Fruit fly (Drosophila melanogaster) whole organism, embryonic: ENCODE measurements around the gene CG10338.

Experiments
- Bteb2 ChIP-seq: fragments of 200-800 bp; sonication (Bioruptor generic); optimal IDR thresholded peaks from 2 replicates; lab custom pipeline; 2016; ENCODE audit warnings: missing biosample characterization, missing genetic modification characterization
- CG10274 ChIP-seq: fragments of 200-800 bp; sonication (Bioruptor generic); optimal IDR thresholded peaks from 3 replicates; lab custom pipeline; 2017; ENCODE audit warnings: missing biosample characterization, mild to moderate bottlenecking, missing genetic modification characterization
- CG10321 ChIP-seq: fragments of 200-800 bp; sonication (Bioruptor generic); IDR thresholded peaks from 2 replicates; pipeline ENCODE4 v1.3.6; 2022; ENCODE audit warnings: missing biosample characterization, missing genetic modification characterization
- CG11696 ChIP-seq: fragments of 200-800 bp; sonication (Bioruptor generic); IDR thresholded peaks from 2 replicates; pipeline ENCODE4 v1.3.6; 2022; ENCODE audit warnings: missing biosample characterization, missing genetic modification characterization
- CG15269 ChIP-seq: fragments of 200-800 bp; sonication (Bioruptor generic); optimal IDR thresholded peaks from 2 replicates; lab custom pipeline; 2018; ENCODE audit warnings: missing biosample characterization, mild to moderate bottlenecking, missing genetic modification characterization, moderate library complexity
- CG15479 ChIP-seq: fragments of 200-800 bp; sonication (Bioruptor generic); optimal IDR thresholded peaks from 3 replicates; lab custom pipeline; 2019; ENCODE audit warnings: missing biosample characterization, mild to moderate bottlenecking, missing genetic modification characterization, moderate library complexity
- CG15696 ChIP-seq: fragments of 200-800 bp; sonication (Bioruptor generic); optimal IDR thresholded peaks from 2 replicates; lab custom pipeline; 2019; ENCODE audit warnings: missing biosample characterization, mild to moderate bottlenecking, missing genetic modification characterization, moderate library complexity
- CG1603 ChIP-seq: fragments of 200-800 bp; sonication (Bioruptor generic); optimal IDR thresholded peaks from 2 replicates; lab custom pipeline; 2019; ENCODE audit warnings: missing biosample characterization, mild to moderate bottlenecking, missing genetic modification characterization, moderate library complexity
- CG1647 ChIP-seq: fragments of 200-800 bp; sonication (Bioruptor generic); optimal IDR thresholded peaks from 3 replicates; lab custom pipeline; 2016; ENCODE audit warnings: missing biosample characterization, missing genetic modification characterization
- CG18262 ChIP-seq: fragments of 200-800 bp; optimal IDR thresholded peaks from 3 replicates; lab custom pipeline; 2019; ENCODE audit warnings: missing biosample characterization, mild to moderate bottlenecking, missing genetic modification characterization, moderate library complexity
- CG18599 ChIP-seq: fragments of 200-800 bp; sonication (Bioruptor generic); optimal IDR thresholded peaks from 3 replicates; lab custom pipeline; 2017; ENCODE audit warnings: missing biosample characterization, missing genetic modification characterization, mild to moderate bottlenecking, moderate library complexity, missing genetic modification reagents
- CG18619 ChIP-seq: fragments of 200-800 bp; sonication (Bioruptor generic); optimal IDR thresholded peaks from 3 replicates; lab custom pipeline; 2017; ENCODE audit warnings: missing biosample characterization, mild to moderate bottlenecking, missing genetic modification characterization
- CG33557 ChIP-seq: fragments of 200-800 bp; sonication (Bioruptor generic); optimal IDR thresholded peaks from 2 replicates; lab custom pipeline; 2019; ENCODE audit warnings: missing biosample characterization, mild to moderate bottlenecking, missing genetic modification characterization, moderate library complexity
- CG4617 ChIP-seq: fragments of 200-800 bp; sonication (Bioruptor generic); optimal IDR thresholded peaks from 3 replicates; lab custom pipeline; 2016; ENCODE audit warnings: missing biosample characterization, missing genetic modification characterization, borderline replicate concordance
- CG6683 ChIP-seq: fragments of 200-800 bp; sonication (Bioruptor generic); optimal IDR thresholded peaks from 2 replicates; lab custom pipeline; 2017; ENCODE audit warnings: missing biosample characterization, mild to moderate bottlenecking, missing genetic modification characterization, missing genetic modification reagents
- CG7271 ChIP-seq: fragments of 200-800 bp; sonication (Bioruptor generic); optimal IDR thresholded peaks from 2 replicates; lab custom pipeline; 2018; ENCODE audit warnings: missing biosample characterization, mild to moderate bottlenecking, missing genetic modification characterization, moderate library complexity
- CG7963 ChIP-seq: fragments of 200-800 bp; sonication (Bioruptor generic); IDR thresholded peaks from 3 replicates; pipeline ENCODE4 v1.3.6; 2022; ENCODE audit warnings: missing biosample characterization, missing genetic modification characterization; ENCODE audit not compliant: partially characterized antibody
- CG9609 ChIP-seq: fragments of 200-800 bp; sonication (Bioruptor generic); optimal IDR thresholded peaks from 3 replicates; lab custom pipeline; 2016; ENCODE audit warnings: missing biosample characterization, missing genetic modification characterization
- D19B ChIP-seq: fragments of 200-800 bp; sonication (Bioruptor generic); optimal IDR thresholded peaks from 2 replicates; lab custom pipeline; 2017; ENCODE audit warnings: missing biosample characterization, mild to moderate bottlenecking, missing genetic modification characterization
- E2f2 ChIP-seq: fragments of 200-800 bp; sonication (Bioruptor generic); IDR thresholded peaks from 2 replicates; pipeline ENCODE4 v1.3.6; 2022; ENCODE audit warnings: missing biosample characterization, missing genetic modification characterization
- Fer2 ChIP-seq: fragments of 200-800 bp; sonication (Bioruptor generic); optimal IDR thresholded peaks from 2 replicates; lab custom pipeline; 2018; ENCODE audit warnings: missing biosample characterization, mild to moderate bottlenecking, missing genetic modification characterization, moderate library complexity
- Hmx ChIP-seq: fragments of 200-800 bp; sonication (Bioruptor generic); optimal IDR thresholded peaks from 2 replicates; lab custom pipeline; 2016; ENCODE audit warnings: missing biosample characterization, missing genetic modification characterization
- Hr78 ChIP-seq, 2 experiments: fragments of 200-800 bp in 1 of 2; fragments of >200 bp in 1 of 2; sonication (Bioruptor generic) in 1 of 2; optimal IDR thresholded peaks; 2 replicates each; lab custom pipeline; 2017 to 2019; ENCODE audit warnings: missing biosample characterization in 2 of 2, missing genetic modification characterization in 2 of 2, mild to moderate bottlenecking in 1 of 2, moderate library complexity in 1 of 2
- Neu2 ChIP-seq: fragments of 200-800 bp; sonication (Bioruptor generic); optimal IDR thresholded peaks from 3 replicates; lab custom pipeline; 2016; ENCODE audit warnings: missing biosample characterization, missing genetic modification characterization, borderline replicate concordance
- Nf-YA ChIP-seq: fragments of 200-800 bp; sonication (Bioruptor generic); IDR thresholded peaks from 2 replicates; pipeline ENCODE4 v1.3.6; 2022; ENCODE audit warnings: missing biosample characterization, missing genetic modification characterization
- Opbp ChIP-seq: fragments of 200-800 bp; sonication (Bioruptor generic); IDR thresholded peaks from 3 replicates; pipeline ENCODE4 v1.3.6; 2022; ENCODE audit warnings: missing biosample characterization, missing genetic modification characterization; ENCODE audit not compliant: partially characterized antibody
- Side ChIP-seq: fragments of 200-800 bp; sonication (Bioruptor generic); optimal IDR thresholded peaks from 2 replicates; lab custom pipeline; 2016; ENCODE audit warnings: missing biosample characterization, missing genetic modification characterization
- Sox102F ChIP-seq: fragments of 200-800 bp; sonication (Bioruptor generic); optimal IDR thresholded peaks from 2 replicates; lab custom pipeline; 2018; ENCODE audit warnings: missing biosample characterization, mild to moderate bottlenecking, missing genetic modification characterization, moderate library complexity
- Spps ChIP-seq: fragments of 200-800 bp; sonication (Bioruptor generic); optimal IDR thresholded peaks from 2 replicates; lab custom pipeline; 2018; ENCODE audit warnings: missing biosample characterization, mild to moderate bottlenecking, missing genetic modification characterization
- Tbp ChIP-seq: fragments of >200 bp; optimal IDR thresholded peaks from 2 replicates; lab custom pipeline; 2018; ENCODE audit warnings: missing biosample characterization, missing genetic modification characterization
- Xbp1 ChIP-seq: fragments of 200-800 bp; sonication (Bioruptor generic); optimal IDR thresholded peaks from 3 replicates; lab custom pipeline; 2016; ENCODE audit warnings: missing biosample characterization, mild to moderate bottlenecking, missing genetic modification characterization
- ab ChIP-seq: fragments of 200-800 bp; sonication (Bioruptor generic); optimal IDR thresholded peaks from 2 replicates; lab custom pipeline; 2016; ENCODE audit warnings: missing biosample characterization, missing genetic modification characterization
- corto ChIP-seq: fragments of 200-800 bp; sonication (Bioruptor generic); optimal IDR thresholded peaks from 2 replicates; lab custom pipeline; 2016; ENCODE audit warnings: missing biosample characterization, mild to moderate bottlenecking, missing genetic modification characterization, moderate library complexity
- croc ChIP-seq: fragments of 200-800 bp; sonication (Bioruptor generic); conservative IDR thresholded peaks from 3 replicates; pipeline ENCODE4 v1.3.6; 2022; ENCODE audit warnings: missing biosample characterization, missing genetic modification characterization
- dimm ChIP-seq: fragments of 200-800 bp; sonication (Bioruptor generic); IDR thresholded peaks from 2 replicates; pipeline ENCODE4 v1.3.6; 2022; ENCODE audit warnings: missing biosample characterization, missing genetic modification characterization
- dpn ChIP-seq, 2 experiments: fragments of 200-800 bp; sonication (Bioruptor generic); optimal IDR thresholded peaks; 3 replicates each; lab custom pipeline; 2016; ENCODE audit warnings: missing biosample characterization in 2 of 2, missing genetic modification characterization in 2 of 2
- ems ChIP-seq: fragments of 200-800 bp; sonication (Bioruptor generic); optimal IDR thresholded peaks from 3 replicates; lab custom pipeline; 2016; ENCODE audit warnings: missing biosample characterization, missing genetic modification characterization
- en ChIP-seq: fragments of 200-800 bp; sonication (Bioruptor generic); optimal IDR thresholded peaks from 2 replicates; lab custom pipeline; 2016; ENCODE audit warnings: missing biosample characterization, missing genetic modification characterization
- exex ChIP-seq: fragments of 200-800 bp; sonication (Bioruptor generic); optimal IDR thresholded peaks from 4 replicates; lab custom pipeline; 2018; ENCODE audit warnings: missing biosample characterization, mild to moderate bottlenecking, missing genetic modification characterization, moderate library complexity
- ind ChIP-seq: fragments of 200-800 bp; sonication (Bioruptor generic); optimal IDR thresholded peaks from 3 replicates; lab custom pipeline; 2016; ENCODE audit warnings: missing biosample characterization, missing genetic modification characterization
- oc ChIP-seq: fragments of 200-800 bp; sonication (Bioruptor generic); optimal IDR thresholded peaks from 2 replicates; lab custom pipeline; 2018; ENCODE audit warnings: missing biosample characterization, mild to moderate bottlenecking, missing genetic modification characterization, moderate library complexity
- p53 ChIP-seq: fragments of 200-800 bp; sonication (Bioruptor generic); optimal IDR thresholded peaks from 2 replicates; lab custom pipeline; 2016; ENCODE audit warnings: missing biosample characterization, missing genetic modification characterization
- slbo ChIP-seq: fragments of 200-800 bp; sonication (Bioruptor generic); IDR thresholded peaks from 2 replicates; pipeline ENCODE4 v1.3.6; 2022; ENCODE audit warnings: missing biosample characterization, missing genetic modification characterization
- slp2 ChIP-seq: fragments of 200-800 bp; sonication (Bioruptor generic); optimal IDR thresholded peaks from 2 replicates; lab custom pipeline; 2016; ENCODE audit warnings: missing biosample characterization, missing genetic modification characterization
- tgo ChIP-seq: fragments of 200-800 bp; sonication (Bioruptor generic); IDR thresholded peaks from 3 replicates; pipeline ENCODE4 v1.3.6; 2022; ENCODE audit warnings: missing biosample characterization, missing genetic modification characterization
- trh ChIP-seq: fragments of 200-800 bp; sonication (Bioruptor generic); optimal IDR thresholded peaks from 2 replicates; lab custom pipeline; 2016; ENCODE audit warnings: missing biosample characterization, missing genetic modification characterization
- tup ChIP-seq: fragments of 200-800 bp; sonication (Bioruptor generic); optimal IDR thresholded peaks from 2 replicates; lab custom pipeline; 2016; ENCODE audit warnings: missing biosample characterization, mild to moderate bottlenecking, missing genetic modification characterization, moderate library complexity
- tx ChIP-seq: fragments of 200-800 bp; sonication (Bioruptor generic); optimal IDR thresholded peaks from 2 replicates; lab custom pipeline; 2016; ENCODE audit warnings: missing biosample characterization, missing genetic modification characterization
- z ChIP-seq: fragments of 200-800 bp; sonication (Bioruptor generic); IDR thresholded peaks from 3 replicates; pipeline ENCODE4 v1.3.6; 2022; ENCODE audit warnings: missing biosample characterization, missing genetic modification characterization
- zf30C ChIP-seq: fragments of 200-800 bp; sonication (Bioruptor generic); optimal IDR thresholded peaks from 3 replicates; lab custom pipeline; 2018; ENCODE audit warnings: missing biosample characterization, mild to moderate bottlenecking, missing genetic modification characterization

CG10338 gene

DNA sequence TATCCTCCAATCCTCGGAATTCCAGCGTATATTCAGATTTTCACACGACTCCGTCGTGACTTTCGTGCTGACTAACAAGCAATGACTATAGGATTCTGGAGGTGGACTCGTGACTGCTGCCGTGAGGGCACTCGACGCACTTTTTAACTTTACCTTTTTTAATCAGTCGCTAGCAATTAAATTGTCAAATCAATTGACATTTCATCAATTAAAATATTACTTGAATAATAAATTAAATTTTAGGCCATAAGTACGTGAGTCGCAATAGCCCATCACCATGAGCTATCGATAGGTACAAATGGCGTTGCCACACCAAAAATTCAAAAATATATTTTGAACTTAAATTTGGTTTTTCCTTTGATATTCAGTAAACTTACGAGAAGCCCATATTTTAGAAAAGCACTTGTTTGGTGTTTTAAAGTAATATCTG, 10.2 kb downstream of the CG10338 start, which contains the start of gene Jwa (continued):
- peak; percentile 79 for TF ChIP-seq CG18619
- TF ChIP-seq slbo (GFP tag; lab: Robert Waterston, UW) = peak; percentile 98
- TF ChIP-seq CG7963 (GFP tag; lab: Robert Waterston, UW) = peak; percentile 93
- TF ChIP-seq CG15479 = no peak
- peak; percentile 80 for TF ChIP-seq ab (GFP tag; lab: Kevin White, UChicago)
- TF ChIP-seq corto (GFP tag; lab: Kevin White, UChicago) = peak; percentile 22
- peak; percentile 95 for TF ChIP-seq CG1603
- peak; percentile 94 for TF ChIP-seq Bteb2
- peak; percentile 85 for TF ChIP-seq dimm (GFP tag; lab: Robert Waterston, UW)
- TF ChIP-seq CG6683 (GFP tag; lab: Kevin White, UChicago) = peak; percentile 44
- TF ChIP-seq Side = peak; percentile 91
- peak; percentile 67 for TF ChIP-seq tup (GFP tag; lab: Kevin White, UChicago)
- TF ChIP-seq Hr78 (GFP tag; optimal IDR thresholded peaks at IDR 0.05; lab: Kevin White, UChicago) = no peak
- TF ChIP-seq p53 = peak; percentile 40
- TF ChIP-seq Neu2 (GFP tag; lab: Kevin White, UChicago) = peak; percentile 61
- peak; percentile 44 for TF ChIP-seq D19B (GFP tag; lab: Kevin White, UChicago)
- peak; percentile 87 for TF ChIP-seq croc (GFP tag; lab: Robert Waterston, UW)
- peak; percentile 20 for TF ChIP-seq CG10274
- TF ChIP-seq oc (tag; lab: Kevin White, UChicago) = no peak
- TF ChIP-seq Tbp (GFP tag; lab: Kevin White, UChicago) = no peak
- TF ChIP-seq tgo = peak; percentile 91
- TF ChIP-seq Fer2 (tag; lab: Kevin White, UChicago) = peak; percentile 70
- peak; percentile 81 for TF ChIP-seq CG18262 (tag; lab: Kevin White, UChicago)
- TF ChIP-seq Sox102F = peak; percentile 97
- TF ChIP-seq z = no peak
- TF ChIP-seq tx = peak; percentile 95
- no peak for TF ChIP-seq exex (tag; lab: Kevin White, UChicago)
- TF ChIP-seq Spps = peak; percentile 72
- peak; percentile 67 for TF ChIP-seq Nf-YA (GFP tag; lab: Robert Waterston, UW)
- peak; percentile 97 for TF ChIP-seq Opbp (GFP tag; lab: Robert Waterston, UW)
- TF ChIP-seq CG1647 = peak; percentile 84
- TF ChIP-seq CG11696 (GFP tag; lab: Robert Waterston, UW) = no peak
- TF ChIP-seq Xbp1 = peak; percentile 93
- peak; percentile 81 for TF ChIP-seq Hmx (GFP tag; lab: Kevin White, UChicago)
- TF ChIP-seq CG7271 (tag; lab: Kevin White, UChicago) = peak; percentile 63
- TF ChIP-seq slp2 (GFP tag; lab: Kevin White, UChicago) = peak; percentile 92
- TF ChIP-seq CG18599 (GFP tag; lab: Kevin White, UChicago) = peak; percentile 78
- TF ChIP-seq trh (GFP tag; lab: Kevin White, UChicago) = peak; percentile 76
- TF ChIP-seq dpn (GFP tag; optimal IDR thresholded peaks at IDR 0.05; lab: Kevin White, UChicago) = peak; percentile 89 to 98
- no peak for TF ChIP-seq zf30C (GFP tag; lab: Kevin White, UChicago)
- peak; percentile 81 for TF ChIP-seq CG15269 (tag; lab: Kevin White, UChicago)
- peak; percentile 89 for TF ChIP-seq E2f2
- peak; percentile 84 for TF ChIP-seq CG15696 (tag; lab: Kevin White, UChicago)
- TF ChIP-seq CG33557 (GFP tag; lab: Kevin White, UChicago) = peak; percentile 91
- TF ChIP-seq ems (GFP tag; lab: Kevin White, UChicago) = peak; percentile 93
- TF ChIP-seq en (GFP tag; lab: Kevin White, UChicago) = peak; percentile 57
- TF ChIP-seq CG4617 = peak; percentile 97
- peak; percentile 90 for TF ChIP-seq ind (GFP tag; lab: Kevin White, UChicago)
- TF ChIP-seq CG9609 (GFP tag; lab: Kevin White, UChicago) = peak; percentile 95
- peak; percentile 36; the same call in 1 of the 2 replicates for TF ChIP-seq CG10321 (GFP tag; lab: Robert Waterston, UW)
